Worm (Caenorhabditis elegans) whole organism, L4 larva: ENCODE data around the gene M6.4.

ENCODE experiments used
- D1046.2 ChIP-seq: fragments of 200-800 bp; sonication (Bioruptor generic); IDR thresholded peaks from 2 replicates; pipeline ENCODE4 v1.3.6; 2022; ENCODE audit warnings: missing genetic modification characterization, missing compliant biosample characterization
- F26F4.8 ChIP-seq: fragments of 200-800 bp; sonication (Bioruptor generic); conservative IDR thresholded peaks from 2 replicates; pipeline ENCODE4 v1.3.6; 2022; ENCODE audit warnings: missing genetic modification characterization, missing compliant biosample characterization
- T20F7.1 ChIP-seq: fragments of 200-800 bp; sonication (Bioruptor generic); optimal IDR thresholded peaks from 2 replicates; lab custom pipeline; 2018; ENCODE audit warnings: mild to moderate bottlenecking, missing genetic modification characterization, missing compliant biosample characterization
- Y105C5A.15 ChIP-seq: fragments of 200-800 bp; sonication (Bioruptor generic); IDR thresholded peaks from 2 replicates; pipeline ENCODE4 v1.3.6; 2022; ENCODE audit warnings: missing genetic modification characterization, missing compliant biosample characterization
- Y5F2A.4 ChIP-seq: fragments of 200-800 bp; sonication (Bioruptor generic); optimal IDR thresholded peaks from 2 replicates; lab custom pipeline; 2018; ENCODE audit warnings: mild to moderate bottlenecking, missing genetic modification characterization, missing compliant biosample characterization
- Y75B8A.6 ChIP-seq: fragments of 200-800 bp; sonication (Bioruptor generic); IDR thresholded peaks from 2 replicates; pipeline ENCODE4 v1.3.6; 2022; ENCODE audit warnings: missing genetic modification reagents, missing genetic modification characterization, missing compliant biosample characterization
- aha-1 ChIP-seq: fragments of 150-350 bp; peaks from one replicate; lab custom pipeline; 2014; ENCODE audit warnings: missing biosample characterization, missing genetic modification characterization
- aly-2 ChIP-seq: sonication (generic microtip); optimal IDR thresholded peaks from 2 replicates; lab custom pipeline; 2018; ENCODE audit warnings: missing biosample characterization, missing genetic modification characterization
- arid-1 ChIP-seq: fragments of 200-800 bp; sonication (Bioruptor generic); conservative IDR thresholded peaks from 2 replicates; pipeline ENCODE4 v1.3.6; 2022; ENCODE audit warnings: missing genetic modification reagents, missing genetic modification characterization, missing compliant biosample characterization
- ceh-32 ChIP-seq: sonication (generic microtip); optimal IDR thresholded peaks from 2 replicates; lab custom pipeline; 2016; ENCODE audit warnings: mild to moderate bottlenecking, missing genetic modification characterization, missing compliant biosample characterization; ENCODE audit not compliant: poor library complexity
- ctbp-1 ChIP-seq: fragments of 200-800 bp; sonication (Bioruptor generic); IDR thresholded peaks from 2 replicates; pipeline ENCODE4 v1.3.6; 2022; ENCODE audit warnings: missing genetic modification reagents, missing genetic modification characterization, missing compliant biosample characterization
- daf-16 ChIP-seq, 3 experiments: sonication (generic microtip); optimal IDR thresholded peaks; 2 replicates each; lab custom pipeline; 2016 to 2017; ENCODE audit warnings: missing genetic modification characterization in 3 of 3, missing genetic modification reagents in 3 of 3, mild to moderate bottlenecking in 2 of 3, missing compliant biosample characterization in 2 of 3, missing biosample characterization in 1 of 3, moderate library complexity in 1 of 3
- dmd-6 ChIP-seq: fragments of 200-800 bp; sonication (Bioruptor generic); IDR thresholded peaks from 2 replicates; pipeline ENCODE4 v1.3.6; 2022; ENCODE audit warnings: missing genetic modification reagents, missing genetic modification characterization, missing compliant biosample characterization
- dpl-1 ChIP-seq: fragments of 150-350 bp; optimal IDR thresholded peaks from 2 replicates; lab custom pipeline; 2014; ENCODE audit warnings: missing biosample characterization, missing genetic modification reagents, missing genetic modification characterization
- dve-1 ChIP-seq: sonication (generic microtip); optimal IDR thresholded peaks from 2 replicates; lab custom pipeline; 2017; ENCODE audit warnings: antibody characterized with exemption, mild to moderate bottlenecking, missing genetic modification characterization, missing compliant biosample characterization; ENCODE audit not compliant: insufficient read depth
- egl-43 ChIP-seq: fragments of 200-800 bp; sonication (Bioruptor generic); IDR thresholded peaks from 2 replicates; pipeline ENCODE4 v1.3.6; 2022; ENCODE audit warnings: missing genetic modification reagents, missing genetic modification characterization, missing compliant biosample characterization
- fos-1 ChIP-seq: fragments of 150-350 bp; optimal IDR thresholded peaks from 2 replicates; lab custom pipeline; 2014; ENCODE audit warnings: missing biosample characterization, missing genetic modification characterization
- gei-8 ChIP-seq: fragments of 200-800 bp; sonication (Bioruptor generic); optimal IDR thresholded peaks from 2 replicates; lab custom pipeline; 2018; ENCODE audit warnings: mild to moderate bottlenecking, missing genetic modification characterization, missing compliant biosample characterization
- hlh-11 ChIP-seq: fragments of 200-800 bp; sonication (Bioruptor generic); optimal IDR thresholded peaks from 2 replicates; lab custom pipeline; 2018; ENCODE audit warnings: mild to moderate bottlenecking, missing genetic modification characterization, missing compliant biosample characterization
- hlh-30 ChIP-seq: sonication (generic microtip); optimal IDR thresholded peaks from 2 replicates; lab custom pipeline; 2017; ENCODE audit warnings: antibody characterized with exemption, mild to moderate bottlenecking, missing genetic modification characterization, missing compliant biosample characterization; ENCODE audit not compliant: insufficient read depth
- hmg-1.1 ChIP-seq: fragments of 200-800 bp; sonication (Bioruptor generic); IDR thresholded peaks from 2 replicates; pipeline ENCODE4 v1.3.6; 2022; ENCODE audit warnings: missing genetic modification reagents, missing genetic modification characterization, missing compliant biosample characterization
- jun-1 ChIP-seq: fragments of 150-350 bp; optimal IDR thresholded peaks from 2 replicates; lab custom pipeline; 2014; ENCODE audit warnings: missing biosample characterization, missing genetic modification reagents, missing genetic modification characterization
- lim-7 ChIP-seq: fragments of 200-800 bp; sonication (Bioruptor generic); IDR thresholded peaks from 2 replicates; pipeline ENCODE4 v1.3.6; 2022; ENCODE audit warnings: missing genetic modification characterization, missing compliant biosample characterization
- lin-15B ChIP-seq: fragments of 150-350 bp; sonication (generic microtip); optimal IDR thresholded peaks from 3 replicates; lab custom pipeline; 2014; ENCODE audit warnings: missing biosample characterization, missing genetic modification characterization
- mep-1 ChIP-seq: fragments of 150-350 bp; sonication (generic microtip); optimal IDR thresholded peaks from 3 replicates; lab custom pipeline; 2014; ENCODE audit warnings: missing biosample characterization, missing genetic modification characterization
- nhr-28 ChIP-seq: fragments of 150-350 bp; optimal IDR thresholded peaks from 2 replicates; lab custom pipeline; 2014; ENCODE audit warnings: missing biosample characterization, missing genetic modification characterization
- nhr-41 ChIP-seq: fragments of 200-800 bp; sonication (Bioruptor generic); IDR thresholded peaks from 2 replicates; pipeline ENCODE4 v1.3.6; 2022; ENCODE audit warnings: missing genetic modification reagents, missing genetic modification characterization, missing compliant biosample characterization
- nhr-42 ChIP-seq: fragments of 200-800 bp; sonication (Bioruptor generic); IDR thresholded peaks from 2 replicates; pipeline ENCODE4 v1.3.6; 2022; ENCODE audit warnings: missing genetic modification characterization, missing compliant biosample characterization
- nhr-48 ChIP-seq: sonication (generic microtip); optimal IDR thresholded peaks from 2 replicates; lab custom pipeline; 2016; ENCODE audit warnings: mild to moderate bottlenecking, missing genetic modification characterization, missing compliant biosample characterization
- nhr-6 ChIP-seq: fragments of 150-350 bp; optimal IDR thresholded peaks from 2 replicates; lab custom pipeline; 2014; ENCODE audit warnings: missing biosample characterization, missing genetic modification characterization
- nhr-77 ChIP-seq: fragments of 150-350 bp; optimal IDR thresholded peaks from 2 replicates; lab custom pipeline; 2014; ENCODE audit warnings: missing biosample characterization, missing genetic modification characterization
- pha-4 ChIP-seq, 2 experiments: fragments of 150-350 bp in 1 of 2; fragments of 200-800 bp in 1 of 2; sonication (Bioruptor generic) in 1 of 2; IDR thresholded peaks in 1 of 2; optimal IDR thresholded peaks in 1 of 2; 2 replicates each; pipeline versions ENCODE4 v1.3.6 to Lab custom; 2014 to 2022; ENCODE audit warnings: missing genetic modification characterization in 2 of 2, missing genetic modification reagents in 2 of 2, missing biosample characterization in 1 of 2, missing compliant biosample characterization in 1 of 2
- php-3 ChIP-seq: fragments of 200-800 bp; sonication (Bioruptor generic); IDR thresholded peaks from 2 replicates; pipeline ENCODE4 v1.3.6; 2022; ENCODE audit warnings: missing genetic modification reagents, missing genetic modification characterization, missing compliant biosample characterization
- pqm-1 ChIP-seq: sonication (generic microtip); optimal IDR thresholded peaks from 2 replicates; lab custom pipeline; 2017; ENCODE audit warnings: missing biosample characterization, missing genetic modification characterization
- rbr-2 ChIP-seq: sonication (generic microtip); optimal IDR thresholded peaks from 2 replicates; lab custom pipeline; 2016; ENCODE audit warnings: missing genotype, missing genetic modification characterization, missing compliant biosample characterization
- set-16 ChIP-seq: fragments of 200-800 bp; sonication (Bioruptor generic); IDR thresholded peaks from 2 replicates; pipeline ENCODE4 v1.3.6; 2022; ENCODE audit warnings: missing genetic modification reagents, missing genetic modification characterization, missing compliant biosample characterization
- skn-1 ChIP-seq: fragments of 150-350 bp; optimal IDR thresholded peaks from 2 replicates; lab custom pipeline; 2014; ENCODE audit warnings: missing biosample characterization, missing genetic modification characterization
- snpc-4 ChIP-seq: fragments of 150-350 bp; optimal IDR thresholded peaks from 2 replicates; lab custom pipeline; 2014; ENCODE audit warnings: missing biosample characterization, missing genetic modification characterization
- spr-1 ChIP-seq: sonication (generic microtip); optimal IDR thresholded peaks from 2 replicates; lab custom pipeline; 2016; ENCODE audit warnings: mild to moderate bottlenecking, missing genetic modification characterization, missing compliant biosample characterization
- tra-1 ChIP-seq: fragments of 200-800 bp; sonication (Bioruptor generic); IDR thresholded peaks from 2 replicates; pipeline ENCODE4 v1.3.6; 2022; ENCODE audit warnings: missing genetic modification reagents, missing genetic modification characterization, missing compliant biosample characterization
- unc-62 ChIP-seq, 3 experiments: fragments of 150-350 bp in 1 of 3; sonication (generic microtip); optimal IDR thresholded peaks in 2 of 3; peaks in 1 of 3; 1 replicate in 1 of 3; 2 replicates in 2 of 3; lab custom pipeline; 2014 to 2017; ENCODE audit warnings: missing biosample characterization in 3 of 3, missing genetic modification characterization in 3 of 3, missing genetic modification reagents in 3 of 3, missing genotype in 1 of 3
- vab-7 ChIP-seq: fragments of 200-800 bp; sonication (Bioruptor generic); IDR thresholded peaks from 2 replicates; pipeline ENCODE4 v1.3.6; 2022; ENCODE audit warnings: missing genetic modification reagents, missing genetic modification characterization, missing compliant biosample characterization
- zag-1 ChIP-seq: fragments of 150-350 bp; optimal IDR thresholded peaks from 2 replicates; lab custom pipeline; 2014; ENCODE audit warnings: missing biosample characterization, missing genetic modification characterization
- zfp-2 ChIP-seq: sonication (generic microtip); optimal IDR thresholded peaks from 2 replicates; lab custom pipeline; 2016; ENCODE audit warnings: mild to moderate bottlenecking, missing genetic modification characterization, missing compliant biosample characterization
- zip-11 ChIP-seq: fragments of 200-800 bp; sonication (Bioruptor generic); IDR thresholded peaks from 2 replicates; pipeline ENCODE4 v1.3.6; 2022; ENCODE audit warnings: missing genetic modification characterization, missing compliant biosample characterization

Gene M6.4

DNA sequence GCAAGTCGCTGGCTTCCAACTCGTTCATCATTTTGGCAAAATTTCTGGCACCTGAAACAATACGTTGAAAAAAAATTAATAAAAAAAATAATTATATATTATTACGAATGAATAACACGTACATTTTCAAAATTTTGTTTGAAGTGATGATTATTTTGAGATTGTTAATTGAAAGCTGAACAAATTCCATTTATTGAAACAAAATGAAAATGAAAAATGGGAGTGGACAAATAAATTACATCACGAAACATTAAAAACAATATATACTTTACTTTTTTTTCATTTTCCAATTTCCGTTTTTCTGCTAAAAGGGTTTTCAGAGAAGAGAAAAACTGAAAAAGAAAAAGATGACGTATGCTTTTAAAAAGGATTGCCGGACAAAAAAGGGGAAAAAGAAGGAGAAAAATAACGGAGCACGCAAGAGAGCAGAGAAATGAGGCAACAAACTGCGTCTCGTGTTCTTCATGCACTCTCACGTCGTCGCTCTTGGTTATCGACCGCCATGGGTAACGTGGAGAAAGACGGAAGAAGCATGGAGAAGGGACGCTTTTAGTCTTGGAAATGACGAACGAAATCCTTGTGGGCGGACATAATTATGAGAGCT, 32.8 kb downstream of the M6.4 start, which contains the start of gene rund-1 (continued):
- no peak for TF ChIP-seq pha-4 (GFP tag; IDR thresholded peaks at IDR 0.05; lab: Robert Waterston, UW)
- no peak for TF ChIP-seq pha-4 (tag; optimal IDR thresholded peaks at IDR 0.05; lab: Kevin White, UChicago)
- no peak for TF ChIP-seq aha-1
- no peak for TF ChIP-seq snpc-4
- TF ChIP-seq aly-2 (tag; lab: Kevin White, UChicago) = no peak
- TF ChIP-seq nhr-77 (tag; lab: Kevin White, UChicago) = no peak
- TF ChIP-seq dve-1 (tag; lab: Kevin White, UChicago) = peak; percentile 58
- no peak for TF ChIP-seq Y75B8A.6 (GFP tag; lab: Robert Waterston, UW)
- TF ChIP-seq D1046.2 (GFP tag; lab: Robert Waterston, UW) = no peak
- TF ChIP-seq egl-43 = no peak
- peak; percentile 48 for TF ChIP-seq mep-1
- no peak for TF ChIP-seq skn-1
- peak; percentile 48 for TF ChIP-seq dmd-6 (GFP tag; lab: Robert Waterston, UW)
- TF ChIP-seq unc-62 (GFP tag; optimal IDR thresholded peaks at IDR 0.05 in 1 of 2; lab: Kevin White, UChicago) = no peak
- no peak for TF ChIP-seq unc-62 (tag; optimal IDR thresholded peaks at IDR 0.05; lab: Kevin White, UChicago)

DNA sequence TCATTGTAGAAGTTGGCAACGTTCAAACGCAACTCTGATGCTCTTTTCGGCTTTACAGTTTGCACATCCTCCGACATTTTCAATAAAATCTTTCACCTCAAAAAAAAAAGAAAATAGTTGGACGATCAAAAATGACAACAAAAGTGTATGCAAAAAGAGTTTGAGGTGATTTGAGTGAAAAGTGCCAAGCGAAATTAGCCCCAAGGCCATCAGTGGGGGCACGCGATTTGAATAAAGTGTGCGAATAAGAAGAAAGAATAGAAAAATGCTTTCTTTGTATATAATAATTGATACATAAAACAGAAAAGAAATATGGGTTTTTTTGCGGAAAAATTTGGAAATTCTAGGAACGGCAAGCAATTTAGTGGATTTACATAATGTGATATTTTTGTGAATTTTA, 37.1 kb downstream of the M6.4 start, which contains the start of gene T19D7.5:
TSS of gene T19D7.5 (minus strand) at position 101 of the 400 bp plus-strand sequence.
- TF ChIP-seq D1046.2 (GFP tag; lab: Robert Waterston, UW) = no peak
- TF ChIP-seq aha-1 = peak; percentile 11
- TF ChIP-seq hlh-11 = no peak
- no peak for TF ChIP-seq dpl-1 (GFP tag; lab: Kevin White, UChicago)

DNA sequence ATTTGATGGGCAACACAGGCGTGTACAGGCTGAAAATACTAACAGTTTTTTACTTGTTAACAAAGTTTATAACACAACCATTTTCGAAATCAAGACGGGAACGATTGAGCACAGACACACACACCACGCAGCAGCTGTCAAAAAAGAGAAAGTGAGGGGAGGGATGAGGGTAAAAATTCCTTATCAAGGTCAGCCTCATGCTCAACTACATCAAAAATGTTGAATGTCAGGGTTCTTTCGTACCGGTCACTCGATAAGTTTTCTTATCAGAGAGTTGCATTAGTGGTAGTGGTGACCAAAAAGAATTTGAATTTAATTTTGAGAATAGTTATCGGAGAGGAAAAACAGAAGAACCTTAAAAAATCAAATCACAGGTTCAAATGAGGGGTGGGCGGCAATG, 41.6 kb downstream of the M6.4 start, which contains the start of gene T19D7.6:
TSS of gene T19D7.6 (minus strand) at position 198 of the 400 bp plus-strand sequence.
- TF ChIP-seq nhr-41 (GFP tag; lab: Robert Waterston, UW) = peak; percentile 82
- TF ChIP-seq Y105C5A.15 = no peak
- TF ChIP-seq ctbp-1 (GFP tag; lab: Robert Waterston, UW) = no peak
- TF ChIP-seq hlh-30 (tag; lab: Kevin White, UChicago) = peak; percentile 46
- TF ChIP-seq F26F4.8 = no peak
- TF ChIP-seq nhr-48 (tag; lab: Kevin White, UChicago) = peak; percentile 57
- peak; percentile 10 for TF ChIP-seq nhr-6
- no peak for TF ChIP-seq jun-1 (tag; lab: Kevin White, UChicago)
- TF ChIP-seq lim-7 (GFP tag; lab: Robert Waterston, UW) = no peak
- no peak for TF ChIP-seq nhr-77 (tag; lab: Kevin White, UChicago)
- no peak for TF ChIP-seq mep-1
- no peak for TF ChIP-seq spr-1 (tag; lab: Kevin White, UChicago)
- TF ChIP-seq gei-8 (GFP tag; lab: Kevin White, UChicago) = no peak
- no peak for TF ChIP-seq rbr-2 (tag; lab: Kevin White, UChicago)
- TF ChIP-seq hlh-11 = peak; percentile 85
- no peak for TF ChIP-seq zip-11 (GFP tag; lab: Robert Waterston, UW)
- TF ChIP-seq zag-1 = no peak
- TF ChIP-seq Y5F2A.4 = no peak
- no peak for TF ChIP-seq nhr-42 (GFP tag; lab: Robert Waterston, UW)
- TF ChIP-seq hmg-1.1 = no peak
- no peak for TF ChIP-seq php-3
- no peak for TF ChIP-seq daf-16 (GFP tag; optimal IDR thresholded peaks at IDR 0.05; lab: Kevin White, UChicago)
- TF ChIP-seq daf-16 (tag; optimal IDR thresholded peaks at IDR 0.05; lab: Kevin White, UChicago) = peak; percentile 81
- TF ChIP-seq T20F7.1 (GFP tag; lab: Kevin White, UChicago) = no peak
- TF ChIP-seq unc-62 (GFP tag; optimal IDR thresholded peaks at IDR 0.05 in 1 of 2; lab: Kevin White, UChicago) = no peak
- no peak for TF ChIP-seq unc-62 (tag; optimal IDR thresholded peaks at IDR 0.05; lab: Kevin White, UChicago)
- no peak for TF ChIP-seq set-16 (GFP tag; lab: Robert Waterston, UW)
- no peak for TF ChIP-seq pha-4 (GFP tag; IDR thresholded peaks at IDR 0.05; lab: Robert Waterston, UW)
- TF ChIP-seq pha-4 (tag; optimal IDR thresholded peaks at IDR 0.05; lab: Kevin White, UChicago) = no peak
- TF ChIP-seq fos-1 (tag; lab: Kevin White, UChicago) = no peak
- peak; percentile 58 for TF ChIP-seq dve-1 (tag; lab: Kevin White, UChicago)
- no peak for TF ChIP-seq arid-1
- TF ChIP-seq nhr-28 = peak; percentile 76
- no peak for TF ChIP-seq zfp-2
- no peak for TF ChIP-seq tra-1
- TF ChIP-seq ceh-32 = no peak
- no peak for TF ChIP-seq vab-7 (GFP tag; lab: Robert Waterston, UW)
- TF ChIP-seq pqm-1 (tag; lab: Kevin White, UChicago) = peak; percentile 43
- no peak for TF ChIP-seq lin-15B (tag; lab: Kevin White, UChicago)
